Fruit fly (Drosophila melanogaster) whole organism, adult: ENCODE results near the gene CG3557.

Experiments used
- CG11617 ChIP-seq: fragments of 200-800 bp; sonication (Bioruptor generic); optimal IDR thresholded peaks from 2 replicates; lab custom pipeline; 2017; ENCODE audit warnings: mild to moderate bottlenecking, missing biosample characterization, missing genetic modification reagents, missing genetic modification characterization
- CG12768 ChIP-seq: fragments of 200-800 bp; sonication (Bioruptor generic); optimal IDR thresholded peaks from 2 replicates; lab custom pipeline; 2017; ENCODE audit warnings: missing biosample characterization, missing genetic modification characterization, mild to moderate bottlenecking, moderate library complexity, missing genetic modification reagents
- CG33017 ChIP-seq: fragments of 200-800 bp; sonication (Bioruptor generic); optimal IDR thresholded peaks from 2 replicates; lab custom pipeline; 2018; ENCODE audit warnings: missing biosample characterization, mild to moderate bottlenecking, missing genetic modification characterization, moderate library complexity
- CG5204 ChIP-seq: fragments of 200-800 bp; sonication (Bioruptor generic); optimal IDR thresholded peaks from 2 replicates; lab custom pipeline; 2016; ENCODE audit warnings: missing biosample characterization, missing genetic modification characterization
- CG7045 ChIP-seq: fragments of 200-800 bp; sonication (Bioruptor generic); optimal IDR thresholded peaks from 2 replicates; lab custom pipeline; 2017; ENCODE audit warnings: missing biosample characterization, mild to moderate bottlenecking, missing genetic modification characterization
- Clk ChIP-seq: fragments of 200-800 bp; sonication (Bioruptor generic); optimal IDR thresholded peaks from 2 replicates; lab custom pipeline; 2017; ENCODE audit warnings: missing biosample characterization, missing genetic modification characterization
- Mnt ChIP-seq: fragments of 200-800 bp; sonication (Bioruptor generic); optimal IDR thresholded peaks from 2 replicates; lab custom pipeline; 2016; ENCODE audit warnings: missing biosample characterization, mild to moderate bottlenecking, missing genetic modification characterization
- bab1 ChIP-seq: fragments of 200-800 bp; sonication (Bioruptor generic); optimal IDR thresholded peaks from 3 replicates; lab custom pipeline; 2019; ENCODE audit warnings: missing biosample characterization, mild to moderate bottlenecking, missing genetic modification characterization, moderate library complexity
- cnc ChIP-seq, 2 experiments: fragments of >200 bp; optimal IDR thresholded peaks; 2 replicates each; lab custom pipeline; 2017
- ovo ChIP-seq: fragments of 200-800 bp; sonication (Bioruptor generic); optimal IDR thresholded peaks from 2 replicates; lab custom pipeline; 2016; ENCODE audit warnings: missing biosample characterization, missing genetic modification characterization

DNA sequence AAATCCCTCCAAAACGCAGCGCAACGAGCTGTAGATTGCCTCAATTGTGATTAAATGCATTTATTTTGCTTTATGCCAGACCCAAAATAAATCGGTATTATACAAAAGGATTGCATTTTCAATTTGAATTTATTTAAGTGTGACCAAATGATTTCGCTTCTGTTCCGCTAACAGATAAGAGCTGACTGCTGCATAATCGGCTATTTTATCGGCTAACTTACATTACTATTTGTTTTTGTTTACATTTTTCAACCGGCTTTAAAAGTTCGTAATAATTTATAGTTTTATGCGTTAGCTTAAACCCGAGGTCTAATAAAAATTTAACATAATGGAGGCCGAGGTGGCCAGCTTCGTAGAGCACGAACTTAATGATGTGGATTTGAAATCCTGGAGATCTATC lies 2.6 kb downstream of the CG3557 start, which contains the start of gene PIG-Wa:
- no peak for TF ChIP-seq CG33017 (tag; lab: Kevin White, UChicago)
- TF ChIP-seq CG11617, result no peak
- TF ChIP-seq Mnt, result no peak
- TF ChIP-seq bab1 (GFP tag; lab: Kevin White, UChicago), result peak; percentile 18
- TF ChIP-seq CG7045 (GFP tag; lab: Kevin White, UChicago), result no peak
- TF ChIP-seq Clk (GFP tag; lab: Kevin White, UChicago), result no peak
- no peak for TF ChIP-seq CG12768 (GFP tag; lab: Kevin White, UChicago)
- TF ChIP-seq CG5204, result no peak
- no peak for TF ChIP-seq cnc (optimal IDR thresholded peaks at IDR 0.05; lab: Kevin White, UChicago)
- TF ChIP-seq ovo (GFP tag; lab: Kevin White, UChicago), result no peak
